Worm (Caenorhabditis elegans): ENCODE data around the gene C06B3.16.

The C06B3.16 gene

DNA sequence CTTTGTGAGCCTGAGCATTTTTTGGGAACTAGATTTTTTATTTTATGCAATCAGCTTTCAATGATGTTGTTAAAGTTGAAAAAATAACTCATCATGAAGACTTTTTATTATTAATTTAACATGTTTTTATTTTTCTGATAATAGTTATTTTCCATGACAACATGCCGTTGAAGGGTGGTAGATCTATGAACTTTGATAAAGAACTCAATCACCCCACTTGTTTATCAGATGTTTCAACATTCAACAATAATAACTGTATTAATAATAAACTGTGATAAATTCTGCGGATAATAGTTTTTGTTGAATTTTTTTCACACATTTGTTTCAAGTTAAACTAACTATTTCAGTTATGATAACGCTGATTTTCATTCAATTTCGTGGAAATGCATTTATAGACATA lies 39.8 kb upstream of the C06B3.16 start (continued):
- TF ChIP-seq hpl-2 (GFP tag; optimal IDR thresholded peaks at IDR 0.05): no peak
- no peak for TF ChIP-seq ceh-63 (GFP tag; optimal IDR thresholded peaks at IDR 0.05)
- TF ChIP-seq fkh-4 (tag; optimal IDR thresholded peaks at IDR 0.05; ENCODE audit: borderline replicate concordance): no peak
- TF ChIP-seq lsy-2 (tag; optimal IDR thresholded peaks at IDR 0.05): no peak

DNA sequence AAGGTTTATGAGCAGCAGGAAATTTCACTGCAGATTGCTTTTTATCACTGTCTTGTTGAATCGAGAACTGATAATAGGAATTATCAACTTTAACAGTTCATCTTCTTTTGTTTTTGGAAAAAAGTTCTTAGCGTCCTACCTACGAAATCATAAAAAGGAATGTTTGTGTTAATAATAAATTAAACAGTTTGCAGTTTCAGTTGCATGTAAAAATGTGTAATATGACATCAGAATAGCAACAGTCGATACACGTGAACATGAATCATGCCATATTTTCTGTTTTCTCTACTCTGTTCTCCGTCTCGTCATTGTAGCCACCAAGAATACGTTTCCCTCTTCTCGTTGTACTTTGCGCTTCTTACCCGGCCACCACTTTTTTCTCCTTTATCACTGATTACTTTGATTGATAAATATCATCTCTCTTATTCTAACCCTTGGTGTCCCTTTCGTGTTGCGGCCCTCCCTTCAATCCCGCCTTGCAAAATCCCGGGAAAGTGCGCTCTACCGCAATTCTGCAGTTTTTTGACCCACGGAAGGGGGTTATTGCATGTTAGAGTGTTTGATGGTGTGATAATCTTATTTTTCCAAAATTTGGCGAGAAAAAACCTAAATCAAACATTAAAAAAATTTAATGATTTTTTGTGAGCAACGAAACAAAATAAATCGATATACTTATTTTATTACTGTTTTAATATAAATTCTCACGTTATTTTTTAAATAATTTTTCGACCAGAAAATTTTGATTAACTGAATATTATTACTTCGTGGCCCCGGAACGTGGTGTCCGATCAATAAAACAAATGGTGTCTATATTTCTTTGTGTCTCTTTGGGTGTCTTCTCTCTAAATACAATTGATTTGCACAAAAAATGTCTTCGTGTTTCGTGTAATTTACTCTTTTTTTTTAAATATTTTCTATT lies 38.6 kb upstream of the C06B3.16 start, which contains the start of gene sptl-3:
TSS of gene sptl-3 (plus strand) at position 869 of the 919 bp plus-strand sequence.
- TF ChIP-seq swsn-7 (tag; optimal IDR thresholded peaks at IDR 0.05) (no peak), unc-62 (GFP tag; optimal IDR thresholded peaks at IDR 0.05) (no peak), dpl-1 (GFP tag; optimal IDR thresholded peaks at IDR 0.05) (peak in 2 of 3 experiments; percentile 22 to 55), grh-1 (GFP tag; IDR thresholded peaks at IDR 0.05) (no peak), nhr-77 (tag; optimal IDR thresholded peaks at IDR 0.05) (no peak), nhr-19 (GFP tag; conservative IDR thresholded peaks at IDR 0.05) (peak; percentile 53), ztf-4 (tag; optimal IDR thresholded peaks at IDR 0.05) (no peak), ceh-63 (GFP tag; optimal IDR thresholded peaks at IDR 0.05) (no peak), zag-1 (tag; optimal IDR thresholded peaks at IDR 0.05) (no peak), lin-13 (GFP tag; optimal IDR thresholded peaks at IDR 0.05) (no peak), ama-1 (optimal IDR thresholded peaks at IDR 0.05) (no peak), ets-5 (GFP tag; IDR thresholded peaks at IDR 0.05) (no peak), elt-2 (tag; optimal IDR thresholded peaks at IDR 0.05) (peak; percentile 77), lin-35 (GFP tag; optimal IDR thresholded peaks at IDR 0.05) (peak; percentile 23 to 57), ces-1 (GFP tag; optimal IDR thresholded peaks at IDR 0.05) (no peak), vab-15 (tag; optimal IDR thresholded peaks at IDR 0.05) (no peak), fos-1 (tag; optimal IDR thresholded peaks at IDR 0.05) (no peak), isw-1 (GFP tag; IDR thresholded peaks at IDR 0.05) (no peak), zip-4 (GFP tag; optimal IDR thresholded peaks at IDR 0.05) (no peak), aha-1 (tag; optimal IDR thresholded peaks at IDR 0.05) (no peak), unc-30 (tag; optimal IDR thresholded peaks at IDR 0.05) (no peak), fkh-10 (GFP tag; optimal IDR thresholded peaks at IDR 0.05) (no peak), pax-3 (tag; optimal IDR thresholded peaks at IDR 0.05) (no peak), ceh-82 (tag; optimal IDR thresholded peaks at IDR 0.05) (no peak), egl-27 (tag; optimal IDR thresholded peaks at IDR 0.05) (no peak), unc-86 (tag; optimal IDR thresholded peaks at IDR 0.05) (no peak), elt-3 (tag; optimal IDR thresholded peaks at IDR 0.05) (peak in 2 of 6 experiments; percentile 49 to 81), nhr-85 (tag) (peak; percentile 77), skn-1 (tag; optimal IDR thresholded peaks at IDR 0.05) (peak; percentile 48), tbx-2 (tag; optimal IDR thresholded peaks at IDR 0.05) (peak; percentile 44), hlh-4 (tag; optimal IDR thresholded peaks at IDR 0.05) (no peak), rnt-1 (tag; optimal IDR thresholded peaks at IDR 0.05) (peak; percentile 43), mef-2 (tag; optimal IDR thresholded peaks at IDR 0.05) (no peak), tlp-1 (tag; optimal IDR thresholded peaks at IDR 0.05) (no peak), nhr-237 (tag; optimal IDR thresholded peaks at IDR 0.05) (no peak), ztf-11 (tag; optimal IDR thresholded peaks at IDR 0.05) (no peak), nhr-20 (tag; optimal IDR thresholded peaks at IDR 0.05) (peak; percentile 68), unc-98 (GFP tag; IDR thresholded peaks at IDR 0.05) (no peak), ceh-90 (tag; optimal IDR thresholded peaks at IDR 0.05) (no peak), fkh-8 (tag; optimal IDR thresholded peaks at IDR 0.05) (no peak), xbp-1 (tag; optimal IDR thresholded peaks at IDR 0.05) (no peak), snu-23 (GFP tag; optimal IDR thresholded peaks at IDR 0.05) (peak; percentile 65), mep-1 (tag; optimal IDR thresholded peaks at IDR 0.05) (peak; percentile 46), mdl-1 (tag; optimal IDR thresholded peaks at IDR 0.05) (peak in 1 of 2 experiments; percentile 61), nhr-11 (tag; optimal IDR thresholded peaks at IDR 0.05) (no peak), Y116A8C.19 (tag; optimal IDR thresholded peaks at IDR 0.05; ENCODE audit: borderline replicate concordance) (no peak), blmp-1 (tag; optimal IDR thresholded peaks at IDR 0.05) (peak; percentile 83)

All from whole organism, L1 larva.